Fruit fly (Drosophila melanogaster) whole organism, embryonic: ENCODE results near the gene Hr4.

Experiments
- Atf3 ChIP-seq: fragments of 200-800 bp; sonication (Bioruptor generic); optimal IDR thresholded peaks from 3 replicates; lab custom pipeline; 2016; ENCODE audit warnings: missing biosample characterization, missing genetic modification characterization
- BEAF-32 ChIP-seq: fragments of 200-800 bp; sonication (Bioruptor generic); optimal IDR thresholded peaks from 3 replicates; lab custom pipeline; 2017; ENCODE audit warnings: missing biosample characterization, missing genetic modification characterization, mild to moderate bottlenecking, moderate library complexity, missing genetic modification reagents
- CG10147 ChIP-seq: fragments of 200-800 bp; sonication (Bioruptor generic); optimal IDR thresholded peaks from 2 replicates; lab custom pipeline; 2019; ENCODE audit warnings: missing biosample characterization, mild to moderate bottlenecking, missing genetic modification characterization, moderate library complexity
- CG1024 ChIP-seq: fragments of 200-800 bp; sonication (Bioruptor generic); IDR thresholded peaks from 2 replicates; pipeline ENCODE4 v1.3.6; 2022; ENCODE audit warnings: missing biosample characterization, missing genetic modification characterization
- CG11695 ChIP-seq: fragments of 200-800 bp; sonication (Bioruptor generic); IDR thresholded peaks from 3 replicates; pipeline ENCODE4 v1.3.6; 2022; ENCODE audit warnings: missing biosample characterization, missing genetic modification characterization
- CG12769 ChIP-seq: fragments of 200-800 bp; sonication (Bioruptor generic); optimal IDR thresholded peaks from 2 replicates; lab custom pipeline; 2019; ENCODE audit warnings: missing biosample characterization, mild to moderate bottlenecking, missing genetic modification characterization, moderate library complexity
- CG15601 ChIP-seq: fragments of 200-800 bp; sonication (Bioruptor generic); optimal IDR thresholded peaks from 3 replicates; lab custom pipeline; 2019; ENCODE audit warnings: missing biosample characterization, mild to moderate bottlenecking, missing genetic modification characterization, moderate library complexity
- CG15696 ChIP-seq: fragments of 200-800 bp; sonication (Bioruptor generic); optimal IDR thresholded peaks from 2 replicates; lab custom pipeline; 2019; ENCODE audit warnings: missing biosample characterization, mild to moderate bottlenecking, missing genetic modification characterization, moderate library complexity
- CG18262 ChIP-seq: fragments of 200-800 bp; optimal IDR thresholded peaks from 3 replicates; lab custom pipeline; 2019; ENCODE audit warnings: missing biosample characterization, mild to moderate bottlenecking, missing genetic modification characterization, moderate library complexity
- CG2129 ChIP-seq: fragments of 200-800 bp; sonication (Bioruptor generic); IDR thresholded peaks from 2 replicates; pipeline ENCODE4 v1.3.6; 2022; ENCODE audit warnings: missing biosample characterization, missing genetic modification characterization; ENCODE audit not compliant: partially characterized antibody
- CG30403 ChIP-seq: fragments of 200-800 bp; sonication (Bioruptor generic); optimal IDR thresholded peaks from 3 replicates; lab custom pipeline; 2016; ENCODE audit warnings: missing biosample characterization, missing genetic modification characterization
- CG31388 ChIP-seq: fragments of 200-800 bp; sonication (Bioruptor generic); optimal IDR thresholded peaks from 2 replicates; lab custom pipeline; 2016; ENCODE audit warnings: missing biosample characterization, missing genetic modification characterization
- CG42726 ChIP-seq: fragments of 200-800 bp; sonication (Bioruptor generic); IDR thresholded peaks from 2 replicates; pipeline ENCODE4 v1.3.6; 2022; ENCODE audit warnings: missing biosample characterization, missing genetic modification characterization; ENCODE audit not compliant: partially characterized antibody
- CG4820 ChIP-seq: fragments of 200-800 bp; sonication (Bioruptor generic); optimal IDR thresholded peaks from 3 replicates; lab custom pipeline; 2016; ENCODE audit warnings: missing biosample characterization, missing genetic modification characterization
- CG5180 ChIP-seq: fragments of 200-800 bp; sonication (Bioruptor generic); optimal IDR thresholded peaks from 3 replicates; lab custom pipeline; 2017; ENCODE audit warnings: missing biosample characterization, missing genetic modification characterization, mild to moderate bottlenecking, moderate library complexity, missing genetic modification reagents
- CG7928 ChIP-seq: fragments of 200-800 bp; sonication (Bioruptor generic); optimal IDR thresholded peaks from 2 replicates; lab custom pipeline; 2017; ENCODE audit warnings: missing biosample characterization, mild to moderate bottlenecking, missing genetic modification characterization
- CG8388 ChIP-seq: fragments of 200-800 bp; sonication (Bioruptor generic); optimal IDR thresholded peaks from 2 replicates; lab custom pipeline; 2019; ENCODE audit warnings: missing biosample characterization, mild to moderate bottlenecking, missing genetic modification characterization, moderate library complexity
- CG9817 ChIP-seq: fragments of 200-800 bp; sonication (Bioruptor generic); optimal IDR thresholded peaks from 2 replicates; lab custom pipeline; 2018; ENCODE audit warnings: missing biosample characterization, mild to moderate bottlenecking, missing genetic modification characterization, moderate library complexity
- CoRest ChIP-seq: fragments of 200-800 bp; sonication (Bioruptor generic); optimal IDR thresholded peaks from 3 replicates; lab custom pipeline; 2018; ENCODE audit warnings: missing biosample characterization, mild to moderate bottlenecking, missing genetic modification characterization, moderate library complexity
- Dek ChIP-seq: fragments of 200-800 bp; sonication (Bioruptor generic); optimal IDR thresholded peaks from 3 replicates; lab custom pipeline; 2019; ENCODE audit warnings: missing biosample characterization, mild to moderate bottlenecking, missing genetic modification characterization, moderate library complexity
- ERR ChIP-seq: fragments of 200-800 bp; sonication (Bioruptor generic); optimal IDR thresholded peaks from 2 replicates; lab custom pipeline; 2016; ENCODE audit warnings: missing biosample characterization, missing genetic modification characterization
- GATAe ChIP-seq: fragments of 200-800 bp; sonication (Bioruptor generic); conservative IDR thresholded peaks from 2 replicates; pipeline ENCODE4 v1.3.6; 2022; ENCODE audit warnings: missing biosample characterization, missing genetic modification characterization
- MTF-1 ChIP-seq: fragments of 200-800 bp; sonication (Bioruptor generic); optimal IDR thresholded peaks from 2 replicates; lab custom pipeline; 2018; ENCODE audit warnings: missing biosample characterization, mild to moderate bottlenecking, missing genetic modification characterization, borderline replicate concordance
- Meics ChIP-seq: fragments of 200-800 bp; sonication (Bioruptor generic); optimal IDR thresholded peaks from 2 replicates; lab custom pipeline; 2017; ENCODE audit warnings: missing biosample characterization, mild to moderate bottlenecking, missing genetic modification characterization
- Mes4 ChIP-seq: fragments of 200-800 bp; sonication (Bioruptor generic); optimal IDR thresholded peaks from 2 replicates; lab custom pipeline; 2016; ENCODE audit warnings: missing biosample characterization, missing genetic modification characterization
- Nf-YB ChIP-seq: fragments of 200-800 bp; sonication (Bioruptor generic); optimal IDR thresholded peaks from 3 replicates; lab custom pipeline; 2019; ENCODE audit warnings: missing biosample characterization, mild to moderate bottlenecking, missing genetic modification characterization, moderate library complexity
- NfI ChIP-seq: fragments of 200-800 bp; sonication (Bioruptor generic); optimal IDR thresholded peaks from 3 replicates; lab custom pipeline; 2018; ENCODE audit warnings: missing biosample characterization, mild to moderate bottlenecking, missing genetic modification characterization, moderate library complexity
- Ptx1 ChIP-seq: fragments of 200-800 bp; sonication (Bioruptor generic); IDR thresholded peaks from 2 replicates; pipeline ENCODE4 v1.3.6; 2022; ENCODE audit warnings: missing biosample characterization, missing genetic modification characterization
- Rfx ChIP-seq: fragments of 200-800 bp; sonication (Bioruptor generic); IDR thresholded peaks from 2 replicates; pipeline ENCODE4 v1.3.6; 2022; ENCODE audit warnings: missing biosample characterization, missing genetic modification characterization
- Side ChIP-seq: fragments of 200-800 bp; sonication (Bioruptor generic); optimal IDR thresholded peaks from 2 replicates; lab custom pipeline; 2016; ENCODE audit warnings: missing biosample characterization, missing genetic modification characterization
- Sry-δ ChIP-seq: fragments of 200-800 bp; sonication (Bioruptor generic); optimal IDR thresholded peaks from 2 replicates; lab custom pipeline; 2016; ENCODE audit warnings: missing biosample characterization, missing genetic modification characterization
- Stat92E ChIP-seq, 3 experiments: fragments of >200 bp in 2 of 3; fragments of 200-800 bp in 1 of 3; sonication (Bioruptor generic) in 1 of 3; optimal IDR thresholded peaks; 2 replicates each; lab custom pipeline; 2017 to 2019; ENCODE audit warnings: missing biosample characterization in 3 of 3, missing genetic modification characterization in 3 of 3, mild to moderate bottlenecking in 1 of 3, moderate library complexity in 1 of 3
- Tbp ChIP-seq: fragments of >200 bp; optimal IDR thresholded peaks from 2 replicates; lab custom pipeline; 2018; ENCODE audit warnings: missing biosample characterization, missing genetic modification characterization
- ac ChIP-seq: fragments of 200-800 bp; sonication (Bioruptor generic); optimal IDR thresholded peaks from 3 replicates; lab custom pipeline; 2017; ENCODE audit warnings: missing biosample characterization, mild to moderate bottlenecking, missing genetic modification characterization
- chif ChIP-seq, 2 experiments: fragments of 200-800 bp; sonication (Bioruptor generic); optimal IDR thresholded peaks; 3 replicates each; lab custom pipeline; 2016; ENCODE audit warnings: missing biosample characterization in 2 of 2, missing genetic modification characterization in 2 of 2
- corto ChIP-seq: fragments of 200-800 bp; sonication (Bioruptor generic); optimal IDR thresholded peaks from 2 replicates; lab custom pipeline; 2016; ENCODE audit warnings: missing biosample characterization, mild to moderate bottlenecking, missing genetic modification characterization, moderate library complexity
- dm ChIP-seq: fragments of 200-800 bp; sonication (Bioruptor generic); optimal IDR thresholded peaks from 3 replicates; lab custom pipeline; 2016; ENCODE audit warnings: missing biosample characterization, missing genetic modification characterization
- gcm ChIP-seq: fragments of 200-800 bp; sonication (Bioruptor generic); optimal IDR thresholded peaks from 2 replicates; lab custom pipeline; 2019; ENCODE audit warnings: missing biosample characterization, mild to moderate bottlenecking, missing genetic modification characterization, moderate library complexity
- gt ChIP-seq: fragments of 200-800 bp; sonication (Bioruptor generic); IDR thresholded peaks from 2 replicates; pipeline ENCODE4 v1.3.6; 2022; ENCODE audit warnings: missing biosample characterization, missing genetic modification characterization
- hbn ChIP-seq: fragments of 200-800 bp; sonication (Bioruptor generic); IDR thresholded peaks from 2 replicates; pipeline ENCODE4 v1.3.6; 2022; ENCODE audit warnings: missing biosample characterization, missing genetic modification characterization; ENCODE audit not compliant: partially characterized antibody
- insv ChIP-seq, 2 experiments: fragments of 200-800 bp; sonication (Bioruptor generic); optimal IDR thresholded peaks; 3 replicates each; lab custom pipeline; 2016 to 2018; ENCODE audit warnings: missing biosample characterization in 2 of 2, missing genetic modification characterization in 2 of 2
- nom ChIP-seq: fragments of 200-800 bp; sonication (Bioruptor generic); optimal IDR thresholded peaks from 2 replicates; lab custom pipeline; 2017; ENCODE audit warnings: missing biosample characterization, missing genetic modification characterization, mild to moderate bottlenecking, moderate library complexity, missing genetic modification reagents
- schlank ChIP-seq: fragments of 200-800 bp; sonication (Bioruptor generic); optimal IDR thresholded peaks from 2 replicates; lab custom pipeline; 2018; ENCODE audit warnings: missing biosample characterization, mild to moderate bottlenecking, missing genetic modification characterization
- scrt ChIP-seq: fragments of 200-800 bp; sonication (Bioruptor generic); optimal IDR thresholded peaks from 2 replicates; lab custom pipeline; 2018; ENCODE audit warnings: missing biosample characterization, mild to moderate bottlenecking, missing genetic modification characterization, moderate library complexity
- seq ChIP-seq: fragments of 200-800 bp; sonication (Bioruptor generic); IDR thresholded peaks from 2 replicates; pipeline ENCODE4 v1.3.6; 2022; ENCODE audit warnings: missing biosample characterization, missing genetic modification characterization
- sim ChIP-seq: fragments of 200-800 bp; sonication (Bioruptor generic); IDR thresholded peaks from 2 replicates; pipeline ENCODE4 v1.3.6; 2022; ENCODE audit warnings: missing biosample characterization, missing genetic modification characterization
- tgo ChIP-seq: fragments of 200-800 bp; sonication (Bioruptor generic); IDR thresholded peaks from 3 replicates; pipeline ENCODE4 v1.3.6; 2022; ENCODE audit warnings: missing biosample characterization, missing genetic modification characterization
- vfl ChIP-seq: fragments of 200-800 bp; sonication (Bioruptor generic); optimal IDR thresholded peaks from 2 replicates; lab custom pipeline; 2016; ENCODE audit warnings: missing biosample characterization, missing genetic modification characterization
- zen ChIP-seq: fragments of 200-800 bp; sonication (Bioruptor generic); optimal IDR thresholded peaks from 3 replicates; lab custom pipeline; 2018; ENCODE audit warnings: missing biosample characterization, mild to moderate bottlenecking, missing genetic modification characterization, moderate library complexity

Gene Hr4

DNA sequence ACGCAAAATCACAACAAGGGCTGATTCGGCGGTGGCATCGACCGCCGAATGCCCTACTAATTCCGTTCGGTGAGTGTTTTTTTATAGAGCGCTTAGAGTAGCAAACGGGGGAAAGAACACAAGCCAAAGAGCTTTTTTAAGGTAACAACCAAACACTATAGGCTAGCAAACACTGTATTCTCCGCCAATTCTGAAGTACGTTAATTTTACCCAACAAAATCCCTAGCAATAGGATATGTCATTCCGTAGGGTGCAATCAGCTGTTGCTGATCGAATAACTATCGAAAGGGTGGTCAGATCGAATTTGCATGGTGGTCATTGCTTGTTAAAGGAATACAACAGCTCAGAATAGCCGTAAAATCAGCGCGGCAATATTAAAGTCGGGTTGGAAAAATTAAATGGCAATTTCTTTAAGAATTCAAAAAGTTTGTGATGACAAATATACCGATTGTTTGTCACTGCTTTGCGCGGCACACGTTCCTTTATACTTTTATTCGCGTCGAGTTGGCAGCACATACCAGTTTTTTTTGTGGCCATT lies 33.9 kb upstream of the Hr4 start, which contains the start of gene mip130 (continued):
- peak; percentile 48; the same call in 1 of the 2 replicates for TF ChIP-seq CG2129 (GFP tag; lab: Robert Waterston, UW)
- TF ChIP-seq CG8388 (GFP tag; lab: Kevin White, UChicago) = peak; percentile 27
- peak; percentile 80 for TF ChIP-seq BEAF-32 (GFP tag; lab: Kevin White, UChicago)
- TF ChIP-seq Tbp (GFP tag; lab: Kevin White, UChicago) = no peak
- peak; percentile 54 for TF ChIP-seq Ptx1 (GFP tag; lab: Robert Waterston, UW)
- peak in 1 of 2 experiments; percentile 14 for TF ChIP-seq insv (GFP tag; optimal IDR thresholded peaks at IDR 0.05; lab: Kevin White, UChicago)
- TF ChIP-seq tgo (GFP tag; lab: Robert Waterston, UW) = peak; percentile 36; the same call in 1 of the 3 replicates
- TF ChIP-seq CG42726 = no peak
- peak; percentile 40 for TF ChIP-seq CG15696 (tag; lab: Kevin White, UChicago)
- TF ChIP-seq chif (GFP tag; optimal IDR thresholded peaks at IDR 0.05; lab: Kevin White, UChicago) = peak in 1 of 2 experiments; percentile 4
- TF ChIP-seq Nf-YB (GFP tag; lab: Kevin White, UChicago) = no peak
- TF ChIP-seq CG18262 (tag; lab: Kevin White, UChicago) = peak; percentile 55
- TF ChIP-seq Dek (tag; lab: Kevin White, UChicago) = peak; percentile 43
- no peak for TF ChIP-seq Mes4 (GFP tag; lab: Kevin White, UChicago)
- TF ChIP-seq Meics (GFP tag; lab: Kevin White, UChicago) = peak; percentile 57
- TF ChIP-seq NfI (GFP tag; lab: Kevin White, UChicago) = peak; percentile 46
- peak; percentile 27 for TF ChIP-seq CG30403 (GFP tag; lab: Kevin White, UChicago)
- TF ChIP-seq CG10147 (GFP tag; lab: Kevin White, UChicago) = peak; percentile 55
- TF ChIP-seq MTF-1 = no peak
- TF ChIP-seq schlank (tag; lab: Kevin White, UChicago) = no peak
- TF ChIP-seq dm = peak; percentile 4
- TF ChIP-seq CG5180 (GFP tag; lab: Kevin White, UChicago) = no peak
- TF ChIP-seq seq (GFP tag; lab: Robert Waterston, UW) = 0 out of 2 replicates have a peak, but pooled peaks have one; percentile 23
- no peak for TF ChIP-seq CG15601 (tag; lab: Kevin White, UChicago)
- peak; percentile 56 for TF ChIP-seq nom (GFP tag; lab: Kevin White, UChicago)
- TF ChIP-seq gcm (GFP tag; lab: Kevin White, UChicago) = peak; percentile 22
- peak; percentile 45 for TF ChIP-seq CG9817 (tag; lab: Kevin White, UChicago)
- TF ChIP-seq Atf3 (GFP tag; lab: Kevin White, UChicago) = no peak
- TF ChIP-seq CoRest (tag; lab: Kevin White, UChicago) = peak; percentile 64
- no peak for TF ChIP-seq CG11695 (GFP tag; lab: Robert Waterston, UW)
- TF ChIP-seq CG1024 = 0 out of 2 replicates have a peak, but pooled peaks have one; percentile 36
- no peak for TF ChIP-seq scrt (GFP tag; lab: Kevin White, UChicago)
- TF ChIP-seq CG7928 (GFP tag; lab: Kevin White, UChicago) = no peak
- TF ChIP-seq Stat92E (GFP tag; optimal IDR thresholded peaks at IDR 0.05; lab: Kevin White, UChicago) = no peak
- TF ChIP-seq gt = no peak
- peak; percentile 17 for TF ChIP-seq CG4820
- TF ChIP-seq Sry-δ (GFP tag; lab: Kevin White, UChicago) = peak; percentile 89
- TF ChIP-seq zen (tag; lab: Kevin White, UChicago) = no peak
- no peak for TF ChIP-seq ac (GFP tag; lab: Kevin White, UChicago)
- no peak for TF ChIP-seq vfl (GFP tag; lab: Kevin White, UChicago)
- TF ChIP-seq corto (GFP tag; lab: Kevin White, UChicago) = no peak
- peak; percentile 16 for TF ChIP-seq ERR (GFP tag; lab: Kevin White, UChicago)
- peak; percentile 38 for TF ChIP-seq Rfx (GFP tag; lab: Robert Waterston, UW)
- peak; percentile 71 for TF ChIP-seq hbn (GFP tag; lab: Robert Waterston, UW)
- no peak for TF ChIP-seq CG31388 (GFP tag; lab: Kevin White, UChicago)
- no peak for TF ChIP-seq sim
- no peak for TF ChIP-seq Side (GFP tag; lab: Kevin White, UChicago)
- no peak for TF ChIP-seq CG12769 (tag; lab: Kevin White, UChicago)
- TF ChIP-seq GATAe (GFP tag; lab: Robert Waterston, UW) = no peak
